Fruit fly (Drosophila melanogaster): Measurements from ENCODE around the gene Poxm.
A peak's percentile ranks its signal among the peaks of the same experiment; 100 is the strongest.

Gene Poxm

dm6 chr3R:8349449-8350115 is 16.0 kb upstream of the Poxm start, which contains the start of gene Atg13 (continued):
- no peak for TF ChIP-seq Hr38 (GFP tag; optimal IDR thresholded peaks at IDR 0.05)
- peak; percentile 17 to 41 for TF ChIP-seq salr (GFP tag; optimal IDR thresholded peaks at IDR 0.05)
- TF ChIP-seq CG16779 (tag; optimal IDR thresholded peaks at IDR 0.05) = no peak
- peak; percentile 94 for TF ChIP-seq CG6276 (GFP tag; optimal IDR thresholded peaks at IDR 0.05)
- TF ChIP-seq pdm3 (GFP tag; optimal IDR thresholded peaks at IDR 0.05) = no peak
- no peak for TF ChIP-seq CG11902 (GFP tag; optimal IDR thresholded peaks at IDR 0.05)
- peak; percentile 25 for TF ChIP-seq CG11762 (GFP tag; optimal IDR thresholded peaks at IDR 0.05; ENCODE audit: insufficient read depth)
- no peak for TF ChIP-seq CG32006 (GFP tag; optimal IDR thresholded peaks at IDR 0.05)

dm6 chr3R:8349106-8349448 is 15.5 kb upstream of the Poxm start:
- TF ChIP-seq CG6854 (GFP tag; optimal IDR thresholded peaks at IDR 0.05) (no peak), CG8319 (GFP tag; optimal IDR thresholded peaks at IDR 0.05) (peak; percentile 97), CG9139 (GFP tag; optimal IDR thresholded peaks at IDR 0.05) (no peak), CG11762 (GFP tag; optimal IDR thresholded peaks at IDR 0.05; ENCODE audit: insufficient read depth) (no peak), lz (GFP tag; optimal IDR thresholded peaks at IDR 0.05) (no peak), CG10669 (GFP tag; optimal IDR thresholded peaks at IDR 0.05) (no peak)

dm6 chr3R:8347835-8348234 is 14.2 kb upstream of the Poxm start:
- TF ChIP-seq CG9139 (GFP tag; optimal IDR thresholded peaks at IDR 0.05) (no peak), Eip75B (GFP tag; optimal IDR thresholded peaks at IDR 0.05) (no peak), Sox14 (GFP tag; optimal IDR thresholded peaks at IDR 0.05) (no peak), net (GFP tag; optimal IDR thresholded peaks at IDR 0.05) (no peak), CG6276 (GFP tag; optimal IDR thresholded peaks at IDR 0.05) (no peak), CG4318 (GFP tag; optimal IDR thresholded peaks at IDR 0.05) (no peak), CG1621 (tag; optimal IDR thresholded peaks at IDR 0.05) (no peak), Eip78C (GFP tag) (no peak), eg (GFP tag; IDR thresholded peaks at IDR 0.05) (no peak), vri (GFP tag; optimal IDR thresholded peaks at IDR 0.05) (no peak), esn (GFP tag; optimal IDR thresholded peaks at IDR 0.05) (no peak), Gug (GFP tag; IDR thresholded peaks at IDR 0.05) (no peak)

- no peak for TF ChIP-seq svp (GFP tag)
These were observed 13.7 kb upstream of the Poxm start, which contains the start of gene CG7352 for dm6 chr3R:8347279-8347678. CG7352 (plus strand) TSS chr3R:8347579.

dm6 chr3R:8344174-8344573 is 10.6 kb upstream of the Poxm start, which contains the start of gene DppIII:
DppIII (plus strand) TSS chr3R:8344400.
- TF ChIP-seq topi (GFP tag; optimal IDR thresholded peaks at IDR 0.05) (no peak), Blimp-1 (GFP tag; optimal IDR thresholded peaks at IDR 0.05) (peak; percentile 82), achi (GFP tag; optimal IDR thresholded peaks at IDR 0.05) (no peak)

dm6 chr3R:8343251-8343744 is 9.7 kb upstream of the Poxm start, which contains the start of the genes PNKP and COX7AL:
PNKP (minus strand) TSS chr3R:8343516.
COX7AL (plus strand) TSS chr3R:8343669.
- TF ChIP-seq Smox (GFP tag; optimal IDR thresholded peaks at IDR 0.05) = no peak
- peak; percentile 38 for TF ChIP-seq fkh (GFP tag; optimal IDR thresholded peaks at IDR 0.05)

All from whole organism, prepupa.